Worm (Caenorhabditis elegans): ENCODE data around the gene mdt-10.

mdt-10 gene

DNA sequence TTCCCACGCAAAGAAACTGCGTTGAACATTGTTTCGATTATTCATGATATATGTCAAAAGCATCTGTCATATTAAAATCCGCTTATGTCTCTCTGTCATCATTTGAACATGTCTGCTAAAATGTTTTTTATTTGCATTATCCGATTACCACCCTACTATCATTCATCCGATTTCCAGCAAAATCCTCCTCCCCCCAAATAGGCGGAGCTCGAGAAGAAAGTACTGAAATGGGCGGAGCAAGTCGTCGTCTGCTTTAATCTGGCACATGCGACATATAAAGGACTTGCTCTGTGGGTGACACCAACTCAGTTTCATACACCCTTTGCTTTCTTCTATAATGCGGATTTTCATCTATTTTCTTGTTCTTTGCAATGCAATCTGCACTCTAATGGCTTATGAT is 22.8 kb downstream of the mdt-10 start, which contains the start of gene T09A5.14:
TSS of gene T09A5.14 (plus strand) at position 301 of the 400 bp plus-strand sequence.
- TF ChIP-seq hif-1 (tag; optimal IDR thresholded peaks at IDR 0.05) (no peak), mes-2 (tag; optimal IDR thresholded peaks at IDR 0.05; ENCODE audit: poor library complexity, severe bottlenecking) (no peak), lin-39 (tag; optimal IDR thresholded peaks at IDR 0.05) (no peak), egl-27 (tag; optimal IDR thresholded peaks at IDR 0.05) (no peak), dmd-9 (GFP tag; IDR thresholded peaks at IDR 0.05) (no peak), unc-130 (GFP tag; optimal IDR thresholded peaks at IDR 0.05) (no peak), hlh-30 (tag; optimal IDR thresholded peaks at IDR 0.05; ENCODE audit: insufficient read depth) (no peak), nhr-28 (tag; optimal IDR thresholded peaks at IDR 0.05) (no peak), ceh-44 (GFP tag; IDR thresholded peaks at IDR 0.05) (no peak), ceh-28 (tag; optimal IDR thresholded peaks at IDR 0.05) (no peak), hlh-11 (tag; optimal IDR thresholded peaks at IDR 0.05) (no peak), dmd-8 (GFP tag; IDR thresholded peaks at IDR 0.05) (no peak), lin-13 (GFP tag; optimal IDR thresholded peaks at IDR 0.05) (no peak), hmg-1.1 (GFP tag; IDR thresholded peaks at IDR 0.05) (no peak), snpc-4 (tag; optimal IDR thresholded peaks at IDR 0.05) (no peak)

- no peak for TF ChIP-seq Y5F2A.4 (GFP tag; optimal IDR thresholded peaks at IDR 0.05)
- peak in 1 of 2 experiments; percentile 92 for TF ChIP-seq unc-62 (GFP tag; optimal IDR thresholded peaks at IDR 0.05 in 1 of 2)
- no peak for TF ChIP-seq unc-62 (tag; optimal IDR thresholded peaks at IDR 0.05)
Observed at ce11 chrII:7829616-7830015, 25.2 kb downstream of the mdt-10 start.

ce11 chrII:7827883-7828282 is 27.0 kb downstream of the mdt-10 start:
- TF ChIP-seq unc-62 (GFP tag; optimal IDR thresholded peaks at IDR 0.05 in 1 of 2): peak in 1 of 2 experiments; percentile 89
- no peak for TF ChIP-seq unc-62 (tag; optimal IDR thresholded peaks at IDR 0.05)
- TF ChIP-seq ceh-32 (tag; optimal IDR thresholded peaks at IDR 0.05; ENCODE audit: poor library complexity): no peak
- no peak for TF ChIP-seq F37D6.2 (tag; optimal IDR thresholded peaks at IDR 0.05)
- no peak for TF ChIP-seq tag-97 (GFP tag; IDR thresholded peaks at IDR 0.05)
- peak; percentile 66 for TF ChIP-seq aha-1 (tag)
- no peak for TF ChIP-seq hlh-30 (tag; optimal IDR thresholded peaks at IDR 0.05; ENCODE audit: insufficient read depth)
- TF ChIP-seq nhr-102 (tag; optimal IDR thresholded peaks at IDR 0.05): no peak
- TF ChIP-seq hlh-11 (tag; optimal IDR thresholded peaks at IDR 0.05): no peak

ce11 chrII:7825107-7825506 is 29.7 kb downstream of the mdt-10 start, which contains the start of gene srw-62:
srw-62 (plus strand) TSS chrII:7825407.
- TF ChIP-seq lir-3 (tag; optimal IDR thresholded peaks at IDR 0.05) (no peak), Y105C5A.15 (GFP tag; IDR thresholded peaks at IDR 0.05) (no peak), aha-1 (tag) (peak; percentile 4), nhr-10 (tag; optimal IDR thresholded peaks at IDR 0.05) (no peak), unc-62 (GFP tag; optimal IDR thresholded peaks at IDR 0.05 in 1 of 2) (no peak), unc-62 (tag; optimal IDR thresholded peaks at IDR 0.05) (no peak), ceh-62 (tag; optimal IDR thresholded peaks at IDR 0.05) (no peak), zfp-3 (GFP tag; conservative IDR thresholded peaks at IDR 0.05) (no peak), fos-1 (tag; optimal IDR thresholded peaks at IDR 0.05) (no peak)

ce11 chrII:7822454-7822853 is 32.4 kb downstream of the mdt-10 start, which contains the start of gene irld-47:
irld-47 (minus strand) TSS chrII:7822554.
- no peak for TF ChIP-seq ceh-82 (tag; optimal IDR thresholded peaks at IDR 0.05)
- no peak for TF ChIP-seq F37D6.2 (tag; optimal IDR thresholded peaks at IDR 0.05)
- TF ChIP-seq daf-19 (GFP tag; conservative IDR thresholded peaks at IDR 0.05): no peak
- no peak for TF ChIP-seq T20F7.1 (GFP tag; optimal IDR thresholded peaks at IDR 0.05)
- no peak for TF ChIP-seq spr-1 (tag; optimal IDR thresholded peaks at IDR 0.05)
- TF ChIP-seq lin-38 (GFP tag; IDR thresholded peaks at IDR 0.05): no peak
- TF ChIP-seq ama-1 (optimal IDR thresholded peaks at IDR 0.05): no peak
- TF ChIP-seq pqm-1 (tag; optimal IDR thresholded peaks at IDR 0.05): no peak
- TF ChIP-seq F26F4.8 (GFP tag; conservative IDR thresholded peaks at IDR 0.05): no peak
- TF ChIP-seq sdz-12 (GFP tag; optimal IDR thresholded peaks at IDR 0.05): no peak
- no peak for TF ChIP-seq zfp-3 (GFP tag; conservative IDR thresholded peaks at IDR 0.05)
- TF ChIP-seq fkh-10 (GFP tag; optimal IDR thresholded peaks at IDR 0.05): no peak
- no peak for TF ChIP-seq tag-97 (GFP tag; IDR thresholded peaks at IDR 0.05)
- no peak for TF ChIP-seq hif-1 (tag; optimal IDR thresholded peaks at IDR 0.05)
- no peak for TF ChIP-seq rbr-2 (tag; optimal IDR thresholded peaks at IDR 0.05)

Measured in whole organism, L4 larva.